Worm (Caenorhabditis elegans) whole organism, L1 larva: ENCODE data around the gene tir-1.

Experiments
- F16B12.6 ChIP-seq: fragments of 150-350 bp; optimal IDR thresholded peaks from 2 replicates; lab custom pipeline; 2014; ENCODE audit warnings: missing biosample characterization, missing genetic modification characterization
- aly-2 ChIP-seq: fragments of 150-350 bp; optimal IDR thresholded peaks from 2 replicates; lab custom pipeline; 2014; ENCODE audit warnings: missing biosample characterization, missing genetic modification characterization
- ama-1 ChIP-seq: fragments of 150-350 bp; optimal IDR thresholded peaks from 2 replicates; lab custom pipeline; 2014
- ceh-82 ChIP-seq, 3 experiments: fragments of 150-350 bp in 1 of 3; sonication (generic microtip) in 2 of 3; optimal IDR thresholded peaks; 2 replicates each; lab custom pipeline; 2014 to 2017; ENCODE audit warnings: missing biosample characterization in 3 of 3, missing genetic modification characterization in 3 of 3
- efl-1 ChIP-seq, 4 experiments: fragments of 150-350 bp; optimal IDR thresholded peaks in 3 of 4; peaks in 1 of 4; 1 replicate in 1 of 4; 2 replicates in 3 of 4; lab custom pipeline; 2014; ENCODE audit warnings: missing biosample characterization in 2 of 4, missing genetic modification characterization in 2 of 4, missing genetic modification reagents in 2 of 4
- ets-5 ChIP-seq: fragments of 200-800 bp; sonication (Bioruptor generic); IDR thresholded peaks from 2 replicates; pipeline ENCODE4 v1.3.6; 2022; ENCODE audit warnings: missing genetic modification characterization, missing compliant biosample characterization
- fkh-10 ChIP-seq: sonication (generic microtip); optimal IDR thresholded peaks from 2 replicates; lab custom pipeline; 2017; ENCODE audit warnings: missing biosample characterization, missing genetic modification reagents, missing genetic modification characterization
- fos-1 ChIP-seq: fragments of 150-350 bp; optimal IDR thresholded peaks from 2 replicates; lab custom pipeline; 2014; ENCODE audit warnings: missing biosample characterization, missing genetic modification characterization
- hlh-17 ChIP-seq: fragments of 200-800 bp; sonication (Bioruptor generic); optimal IDR thresholded peaks from 2 replicates; lab custom pipeline; 2018; ENCODE audit warnings: missing genetic modification characterization, mild to moderate bottlenecking, missing compliant biosample characterization, moderate library complexity, borderline replicate concordance
- irx-1 ChIP-seq: sonication (generic microtip); optimal IDR thresholded peaks from 2 replicates; lab custom pipeline; 2016; ENCODE audit warnings: missing genetic modification characterization, missing compliant biosample characterization
- mef-2 ChIP-seq: fragments of 150-350 bp; optimal IDR thresholded peaks from 2 replicates; lab custom pipeline; 2014; ENCODE audit warnings: missing biosample characterization, missing genetic modification characterization
- nhr-28 ChIP-seq: fragments of 150-350 bp; optimal IDR thresholded peaks from 2 replicates; lab custom pipeline; 2014; ENCODE audit warnings: missing biosample characterization, missing genetic modification characterization
- pax-3 ChIP-seq: fragments of 200-800 bp; sonication (Bioruptor generic); optimal IDR thresholded peaks from 2 replicates; lab custom pipeline; 2018; ENCODE audit warnings: mild to moderate bottlenecking, missing genetic modification characterization, moderate library complexity, missing compliant biosample characterization
- ztf-11 ChIP-seq, 2 experiments: sonication (generic microtip); optimal IDR thresholded peaks; 2 replicates each; lab custom pipeline; 2016 to 2017; ENCODE audit warnings: missing genetic modification characterization in 2 of 2, missing biosample characterization in 1 of 2, missing compliant biosample characterization in 1 of 2

DNA sequence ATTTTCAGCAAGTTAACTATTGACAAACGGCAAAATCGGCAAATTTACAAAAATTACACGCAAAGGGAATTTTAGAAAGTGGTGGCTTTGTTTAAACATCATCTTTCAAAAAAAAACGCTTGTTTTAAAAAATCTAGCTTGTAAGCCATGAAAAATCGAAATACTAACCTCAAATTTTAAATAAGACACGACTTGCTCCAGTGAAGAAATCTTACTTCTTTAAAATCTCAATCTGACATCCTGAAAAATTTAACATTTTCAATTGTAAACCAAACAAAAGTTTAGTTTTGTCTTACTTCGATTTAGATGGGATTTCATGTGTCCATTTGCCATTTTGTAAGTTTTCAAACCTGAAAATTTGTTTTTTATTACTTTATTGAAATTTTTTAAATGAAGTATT, 69.6 kb downstream of the tir-1 start:
- TF ChIP-seq fos-1 (tag; lab: Kevin White, UChicago), result no peak
- no peak for TF ChIP-seq ceh-82 (tag; optimal IDR thresholded peaks at IDR 0.05; lab: Kevin White, UChicago)
- TF ChIP-seq ets-5 (GFP tag; lab: Robert Waterston, UW), result no peak
- TF ChIP-seq ztf-11 (tag; optimal IDR thresholded peaks at IDR 0.05; lab: Kevin White, UChicago), result no peak
- no peak for TF ChIP-seq ama-1 (lab: Kevin White, UChicago)
- no peak for TF ChIP-seq mef-2 (tag; lab: Kevin White, UChicago)
- no peak for TF ChIP-seq nhr-28 (tag; lab: Kevin White, UChicago)
- no peak for TF ChIP-seq irx-1
- no peak for TF ChIP-seq fkh-10 (GFP tag; lab: Kevin White, UChicago)
- TF ChIP-seq efl-1 (optimal IDR thresholded peaks at IDR 0.05; lab: Kevin White, UChicago), result no peak
- no peak for TF ChIP-seq efl-1 (GFP tag; optimal IDR thresholded peaks at IDR 0.05 in 1 of 2; lab: Kevin White, UChicago)
- no peak for TF ChIP-seq F16B12.6 (tag; lab: Kevin White, UChicago)
- no peak for TF ChIP-seq aly-2 (tag; lab: Kevin White, UChicago)
- TF ChIP-seq pax-3 (tag; lab: Kevin White, UChicago), result no peak
- no peak for TF ChIP-seq hlh-17 (GFP tag; lab: Kevin White, UChicago)
